Fruit fly (Drosophila melanogaster): ENCODE measurements around the gene CG18473.

DNA sequence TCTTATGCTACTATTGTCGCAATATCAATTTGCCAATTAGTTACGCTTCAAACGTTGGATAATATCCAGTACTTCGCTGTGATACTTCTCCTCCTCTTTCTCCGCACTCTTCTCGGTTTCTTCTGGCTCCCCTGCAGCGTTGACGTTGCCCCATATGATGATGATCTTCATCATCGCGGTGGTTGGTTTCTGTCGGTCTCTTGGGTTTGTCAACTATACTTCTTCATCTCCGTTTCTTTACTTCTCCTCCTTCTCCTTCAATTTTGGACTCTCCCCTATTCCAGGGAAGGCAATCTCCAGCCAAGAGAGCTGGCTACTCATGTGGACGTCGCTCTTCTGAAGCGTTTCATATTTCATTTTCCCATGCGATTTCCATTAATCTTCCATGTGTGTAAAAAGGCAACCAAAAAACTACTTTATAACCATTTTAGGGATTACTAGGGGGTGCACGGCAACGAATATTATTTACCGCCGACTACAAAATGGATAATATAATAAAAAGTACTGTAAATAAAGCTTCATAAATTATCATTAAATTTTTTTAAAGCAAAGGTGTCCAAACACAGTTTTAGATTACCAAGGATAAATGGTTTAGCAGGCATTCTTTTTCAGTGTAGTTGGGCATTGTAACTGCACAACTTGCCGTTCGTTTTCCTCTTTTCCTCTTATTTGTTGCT lies 15.3 kb upstream of the CG18473 start:
- no peak for TF ChIP-seq CTCF (optimal IDR thresholded peaks at IDR 0.05)
- no peak for TF ChIP-seq CG8478 (optimal IDR thresholded peaks at IDR 0.05)

Data from S2 (cell line).